Worm (Caenorhabditis elegans) whole organism, L3 larva: ENCODE data around the gene jmjd-5.

ENCODE experiments used
- aly-2 ChIP-seq: fragments of 150-350 bp; optimal IDR thresholded peaks from 2 replicates; lab custom pipeline; 2014; ENCODE audit warnings: missing biosample characterization, missing genetic modification characterization
- ama-1 ChIP-seq: fragments of 150-350 bp; optimal IDR thresholded peaks from 2 replicates; lab custom pipeline; 2018
- ceh-16 ChIP-seq: sonication (generic microtip); optimal IDR thresholded peaks from 2 replicates; lab custom pipeline; 2017; ENCODE audit warnings: missing biosample characterization, missing genetic modification characterization
- ceh-28 ChIP-seq: fragments of 150-350 bp; optimal IDR thresholded peaks from 2 replicates; lab custom pipeline; 2014; ENCODE audit warnings: missing biosample characterization, missing genetic modification reagents, missing genetic modification characterization
- daf-12 ChIP-seq: fragments of 150-350 bp; optimal IDR thresholded peaks from 2 replicates; lab custom pipeline; 2014; ENCODE audit warnings: missing biosample characterization, missing genetic modification reagents, missing genetic modification characterization
- egl-27 ChIP-seq: sonication (generic microtip); optimal IDR thresholded peaks from 4 replicates; lab custom pipeline; 2017; ENCODE audit warnings: missing biosample characterization, missing genetic modification reagents, missing genetic modification characterization
- egl-5 ChIP-seq: fragments of 150-350 bp; optimal IDR thresholded peaks from 2 replicates; lab custom pipeline; 2017; ENCODE audit warnings: missing biosample characterization, missing genetic modification reagents, missing genetic modification characterization, inconsistent platforms
- elt-2 ChIP-seq: sonication (generic microtip); optimal IDR thresholded peaks from 2 replicates; lab custom pipeline; 2016; ENCODE audit warnings: missing genetic modification reagents, mild to moderate bottlenecking, missing genetic modification characterization, missing compliant biosample characterization
- eor-1 ChIP-seq, 2 experiments: fragments of 150-350 bp; optimal IDR thresholded peaks; 2 replicates each; lab custom pipeline; 2014 to 2018; ENCODE audit warnings: missing biosample characterization in 2 of 2, missing genetic modification characterization in 2 of 2
- fkh-2 ChIP-seq: fragments of 150-350 bp; optimal IDR thresholded peaks from 2 replicates; lab custom pipeline; 2014; ENCODE audit warnings: missing biosample characterization, missing genetic modification reagents, missing genetic modification characterization
- fos-1 ChIP-seq: fragments of 150-350 bp; optimal IDR thresholded peaks from 2 replicates; lab custom pipeline; 2014; ENCODE audit warnings: missing biosample characterization, missing genetic modification characterization
- hmg-11 ChIP-seq: sonication (generic microtip); optimal IDR thresholded peaks from 2 replicates; lab custom pipeline; 2016; ENCODE audit warnings: missing genetic modification characterization, missing compliant biosample characterization
- lin-15B ChIP-seq: fragments of 150-350 bp; optimal IDR thresholded peaks from 2 replicates; lab custom pipeline; 2014; ENCODE audit warnings: missing biosample characterization, missing genetic modification characterization
- mdl-1 ChIP-seq: fragments of 150-350 bp; optimal IDR thresholded peaks from 2 replicates; lab custom pipeline; 2014; ENCODE audit warnings: missing biosample characterization, missing genetic modification characterization
- mml-1 ChIP-seq: fragments of 150-350 bp; sonication (generic microtip); optimal IDR thresholded peaks from 3 replicates; lab custom pipeline; 2014; ENCODE audit warnings: missing biosample characterization, missing genetic modification characterization
- nfya-1 ChIP-seq: sonication (generic microtip); optimal IDR thresholded peaks from 2 replicates; lab custom pipeline; 2017; ENCODE audit warnings: missing genetic modification characterization, mild to moderate bottlenecking, missing compliant biosample characterization, antibody characterized with exemption, moderate library complexity; ENCODE audit not compliant: insufficient read depth
- nhr-237 ChIP-seq: fragments of 150-350 bp; optimal IDR thresholded peaks from 2 replicates; lab custom pipeline; 2014; ENCODE audit warnings: missing biosample characterization, missing genetic modification characterization
- nhr-43 ChIP-seq: sonication (generic microtip); optimal IDR thresholded peaks from 2 replicates; lab custom pipeline; 2016; ENCODE audit warnings: mild to moderate bottlenecking, missing genetic modification characterization, missing compliant biosample characterization; ENCODE audit not compliant: poor library complexity, severe bottlenecking
- nhr-67 ChIP-seq: fragments of 150-350 bp; optimal IDR thresholded peaks from 2 replicates; lab custom pipeline; 2014; ENCODE audit warnings: missing biosample characterization, missing genetic modification characterization
- nhr-76 ChIP-seq: fragments of 150-350 bp; sonication (generic microtip); optimal IDR thresholded peaks from 5 replicates; lab custom pipeline; 2014; ENCODE audit warnings: missing biosample characterization, missing genetic modification characterization
- nhr-77 ChIP-seq: fragments of 150-350 bp; optimal IDR thresholded peaks from 2 replicates; lab custom pipeline; 2014; ENCODE audit warnings: missing biosample characterization, missing genetic modification characterization
- pha-4 ChIP-seq: fragments of 150-350 bp; optimal IDR thresholded peaks from 2 replicates; lab custom pipeline; 2014; ENCODE audit warnings: missing biosample characterization, missing genetic modification reagents, missing genetic modification characterization
- pqm-1 ChIP-seq: fragments of 150-350 bp; optimal IDR thresholded peaks from 2 replicates; lab custom pipeline; 2017; ENCODE audit warnings: missing biosample characterization, missing genetic modification characterization, inconsistent platforms
- sea-2 ChIP-seq: fragments of 150-350 bp; sonication (generic microtip); optimal IDR thresholded peaks from 4 replicates; lab custom pipeline; 2014; ENCODE audit warnings: missing biosample characterization, missing genetic modification reagents, missing genetic modification characterization
- skn-1 ChIP-seq: fragments of 150-350 bp; optimal IDR thresholded peaks from 2 replicates; lab custom pipeline; 2014; ENCODE audit warnings: missing biosample characterization, missing genetic modification characterization
- snpc-4 ChIP-seq: fragments of 150-350 bp; optimal IDR thresholded peaks from 2 replicates; lab custom pipeline; 2014; ENCODE audit warnings: missing biosample characterization, missing genetic modification characterization
- tbx-2 ChIP-seq: sonication (generic microtip); optimal IDR thresholded peaks from 2 replicates; lab custom pipeline; 2016; ENCODE audit warnings: mild to moderate bottlenecking, missing genetic modification characterization, missing compliant biosample characterization
- unc-62 ChIP-seq: fragments of 150-350 bp; sonication (generic microtip); optimal IDR thresholded peaks from 4 replicates; lab custom pipeline; 2014; ENCODE audit warnings: missing biosample characterization, missing genetic modification reagents, missing genetic modification characterization
- ztf-11 ChIP-seq: fragments of 150-350 bp; optimal IDR thresholded peaks from 2 replicates; lab custom pipeline; 2014; ENCODE audit warnings: missing biosample characterization, missing genetic modification characterization
- ztf-4 ChIP-seq: fragments of 150-350 bp; optimal IDR thresholded peaks from 2 replicates; lab custom pipeline; 2014; ENCODE audit warnings: missing biosample characterization, missing genetic modification characterization

Gene jmjd-5

DNA sequence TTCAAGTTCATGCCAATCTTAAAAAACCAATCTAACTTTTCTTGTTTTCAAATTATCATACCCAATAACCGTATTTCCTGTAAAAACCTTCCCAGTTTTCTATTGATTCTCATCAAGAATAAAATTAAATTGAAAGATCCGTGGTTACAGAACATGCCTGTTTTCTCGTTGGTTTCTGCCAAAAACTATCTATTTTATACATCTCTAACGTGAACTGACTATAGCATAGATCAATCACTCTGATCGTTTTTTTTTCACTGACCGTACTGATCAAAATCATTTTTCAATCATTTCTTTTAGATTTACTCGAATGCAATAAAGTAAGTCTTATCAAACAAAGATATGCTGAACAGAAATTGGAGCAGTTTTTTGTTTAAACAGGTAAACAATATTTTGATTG lies 2.4 kb upstream of the jmjd-5 start, which contains the start of gene C06H2.2:
Gene C06H2.2, plus strand, starts transcription at position 301 of the 400 bp plus-strand sequence.
- TF ChIP-seq fkh-2 (tag; lab: Kevin White, UChicago): no peak
- no peak for TF ChIP-seq nhr-43
- no peak for TF ChIP-seq ceh-28 (tag; lab: Kevin White, UChicago)
- no peak for TF ChIP-seq nhr-77 (tag; lab: Kevin White, UChicago)
- no peak for TF ChIP-seq daf-12 (tag; lab: Kevin White, UChicago)
- no peak for TF ChIP-seq sea-2 (GFP tag; lab: Kevin White, UChicago)
- no peak for TF ChIP-seq snpc-4 (tag; lab: Kevin White, UChicago)

DNA sequence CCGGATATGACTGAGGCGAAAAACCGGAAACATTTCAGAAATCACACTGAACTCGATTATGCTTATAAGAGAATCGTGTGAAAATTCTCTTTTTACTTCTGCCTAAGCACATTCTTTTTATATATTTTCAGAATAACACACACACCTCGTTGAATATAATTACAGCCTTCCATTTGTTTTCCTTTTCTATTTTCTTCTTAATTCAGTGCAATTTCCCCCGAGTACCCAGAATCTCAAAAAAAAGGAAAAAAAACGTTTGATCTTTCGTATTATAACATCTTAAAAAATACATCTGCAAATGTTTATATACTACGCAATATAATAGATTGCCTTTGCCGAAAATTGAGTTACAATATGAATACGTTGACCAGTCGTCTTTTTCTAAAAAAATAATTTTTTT lies 4.5 kb downstream of the jmjd-5 start:
- no peak for TF ChIP-seq pqm-1 (tag; lab: Kevin White, UChicago)
- no peak for TF ChIP-seq ceh-16 (tag; lab: Kevin White, UChicago)

ce11 chrV:11133516-11133915 lies 6.2 kb downstream of the jmjd-5 start:
- TF ChIP-seq nhr-237 (no peak), ztf-4 (tag; lab: Kevin White, UChicago) (no peak), lin-15B (tag; lab: Kevin White, UChicago) (no peak), daf-12 (tag; lab: Kevin White, UChicago) (no peak), nhr-77 (tag; lab: Kevin White, UChicago) (no peak), sea-2 (GFP tag; lab: Kevin White, UChicago) (no peak), nfya-1 (tag; lab: Kevin White, UChicago) (no peak)

DNA sequence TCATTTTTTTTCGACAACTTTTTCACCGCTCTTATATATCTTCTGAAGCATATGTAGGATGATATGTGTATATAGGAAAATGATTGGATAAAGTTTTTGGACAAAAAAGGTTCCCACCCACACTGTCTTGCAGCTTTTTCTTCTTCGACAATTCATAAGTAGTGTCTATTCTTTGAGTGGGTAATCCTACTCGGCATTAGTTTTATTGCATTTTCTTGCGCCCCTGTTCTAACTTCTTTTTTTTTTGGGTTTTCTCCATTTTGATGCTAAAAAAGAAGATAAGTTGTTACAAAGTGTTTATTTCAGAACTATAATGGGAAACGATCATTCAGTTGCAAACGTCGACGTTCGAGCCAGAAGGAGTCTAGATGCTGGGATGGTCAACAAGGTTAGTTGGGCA lies 7.0 kb downstream of the jmjd-5 start, which contains the start of gene glb-3:
Gene glb-3, plus strand, starts transcription at position 301 of the 400 bp plus-strand sequence.
- no peak for TF ChIP-seq pha-4 (tag; lab: Kevin White, UChicago)
- TF ChIP-seq unc-62: no peak

ce11 chrV:11140326-11140725 lies 13.0 kb downstream of the jmjd-5 start:
- peak; percentile 40 for TF ChIP-seq elt-2 (tag; lab: Kevin White, UChicago)
- peak; percentile 26 for TF ChIP-seq nfya-1 (tag; lab: Kevin White, UChicago)
- no peak for TF ChIP-seq ama-1 (lab: Kevin White, UChicago)
- TF ChIP-seq lin-15B (tag; lab: Kevin White, UChicago): peak; percentile 0
- no peak for TF ChIP-seq fos-1 (tag; lab: Kevin White, UChicago)
- peak; percentile 4 for TF ChIP-seq snpc-4 (tag; lab: Kevin White, UChicago)
- peak; percentile 62 for TF ChIP-seq pha-4 (tag; lab: Kevin White, UChicago)
- no peak for TF ChIP-seq nhr-76

DNA sequence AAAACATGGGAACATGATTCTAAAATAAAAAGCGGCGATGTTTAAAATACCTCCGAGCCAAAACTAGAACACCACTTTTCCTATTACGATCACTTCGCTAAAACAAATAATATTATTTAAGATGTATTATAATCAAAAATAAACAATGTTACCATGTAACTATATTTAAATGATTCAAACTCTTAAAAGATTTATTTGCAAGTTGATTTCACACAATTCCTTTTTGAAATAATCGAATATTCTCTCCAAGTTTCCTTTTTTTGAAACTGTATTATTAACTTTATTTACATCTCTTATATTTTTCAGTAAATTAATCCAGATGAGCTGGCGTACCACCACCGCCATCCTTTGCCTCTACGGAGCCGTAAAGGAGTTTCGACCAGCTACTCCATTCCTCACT lies 13.9 kb downstream of the jmjd-5 start, which contains the start of gene folt-1:
Gene folt-1, plus strand, starts transcription at position 301 of the 400 bp plus-strand sequence.
- TF ChIP-seq ztf-11 (no peak), daf-12 (tag; lab: Kevin White, UChicago) (no peak), nhr-237 (no peak), aly-2 (tag; lab: Kevin White, UChicago) (no peak), snpc-4 (tag; lab: Kevin White, UChicago) (no peak), lin-15B (tag; lab: Kevin White, UChicago) (no peak), ztf-4 (tag; lab: Kevin White, UChicago) (no peak), hmg-11 (tag; lab: Kevin White, UChicago) (no peak), mml-1 (tag; lab: Kevin White, UChicago) (no peak), nhr-67 (tag; lab: Kevin White, UChicago) (no peak)

ce11 chrV:11144694-11145093 lies 17.4 kb downstream of the jmjd-5 start, which contains the start of gene C06H2.7:
Gene C06H2.7 (minus strand): TSS chrV:11144794.
- TF ChIP-seq fos-1 (tag; lab: Kevin White, UChicago) (no peak), nhr-237 (no peak), mdl-1 (tag; lab: Kevin White, UChicago) (no peak), egl-27 (tag; lab: Kevin White, UChicago) (no peak), snpc-4 (tag; lab: Kevin White, UChicago) (no peak), ztf-4 (tag; lab: Kevin White, UChicago) (no peak), ceh-16 (tag; lab: Kevin White, UChicago) (no peak), nhr-43 (no peak), egl-5 (tag; lab: Kevin White, UChicago) (no peak), daf-12 (tag; lab: Kevin White, UChicago) (no peak), hmg-11 (tag; lab: Kevin White, UChicago) (no peak), nhr-67 (tag; lab: Kevin White, UChicago) (no peak), ztf-11 (no peak), tbx-2 (no peak), unc-62 (no peak), ceh-28 (tag; lab: Kevin White, UChicago) (no peak), skn-1 (tag; lab: Kevin White, UChicago) (no peak), eor-1 (tag; optimal IDR thresholded peaks at IDR 0.05; lab: Kevin White, UChicago) (no peak)
